Fruit fly (Drosophila melanogaster) whole organism, embryonic: ENCODE data around the gene Gk1.

Experiments
- Asciz ChIP-seq: fragments of 200-800 bp; sonication (Bioruptor generic); optimal IDR thresholded peaks from 2 replicates; lab custom pipeline; 2017; ENCODE audit warnings: missing biosample characterization, mild to moderate bottlenecking, missing genetic modification characterization, missing genetic modification reagents
- Atf3 ChIP-seq: fragments of 200-800 bp; sonication (Bioruptor generic); optimal IDR thresholded peaks from 3 replicates; lab custom pipeline; 2016; ENCODE audit warnings: missing biosample characterization, missing genetic modification characterization
- Blimp-1 ChIP-seq: fragments of 200-800 bp; sonication (Bioruptor generic); optimal IDR thresholded peaks from 3 replicates; lab custom pipeline; 2018; ENCODE audit warnings: missing biosample characterization, missing genetic modification characterization, mild to moderate bottlenecking, moderate library complexity, missing genetic modification reagents
- Bteb2 ChIP-seq: fragments of 200-800 bp; sonication (Bioruptor generic); optimal IDR thresholded peaks from 2 replicates; lab custom pipeline; 2016; ENCODE audit warnings: missing biosample characterization, missing genetic modification characterization
- CG11456 ChIP-seq: fragments of 200-800 bp; sonication (Bioruptor generic); IDR thresholded peaks from 3 replicates; pipeline ENCODE4 v1.3.6; 2022; ENCODE audit warnings: missing biosample characterization, missing genetic modification characterization
- CG11560 ChIP-seq: fragments of 200-800 bp; sonication (Bioruptor generic); IDR thresholded peaks from 3 replicates; pipeline ENCODE4 v1.3.6; 2022; ENCODE audit warnings: missing biosample characterization, missing genetic modification characterization
- CG11723 ChIP-seq: fragments of 200-800 bp; sonication (Bioruptor generic); optimal IDR thresholded peaks from 2 replicates; lab custom pipeline; 2017; ENCODE audit warnings: missing biosample characterization, mild to moderate bottlenecking, missing genetic modification characterization
- CG12155 ChIP-seq: fragments of 200-800 bp; sonication (Bioruptor generic); optimal IDR thresholded peaks from 3 replicates; lab custom pipeline; 2016; ENCODE audit warnings: missing biosample characterization, missing genetic modification characterization
- CG1233 ChIP-seq: fragments of 200-800 bp; sonication (Bioruptor generic); optimal IDR thresholded peaks from 4 replicates; lab custom pipeline; 2018; ENCODE audit warnings: missing biosample characterization, mild to moderate bottlenecking, missing genetic modification characterization
- CG15073 ChIP-seq: fragments of 200-800 bp; sonication (Bioruptor generic); optimal IDR thresholded peaks from 2 replicates; lab custom pipeline; 2016; ENCODE audit warnings: missing biosample characterization, missing genetic modification characterization
- CG1529 ChIP-seq: fragments of 200-800 bp; sonication (Bioruptor generic); optimal IDR thresholded peaks from 3 replicates; lab custom pipeline; 2018; ENCODE audit warnings: missing biosample characterization, missing genetic modification characterization
- CG16815 ChIP-seq: fragments of 200-800 bp; sonication (Bioruptor generic); optimal IDR thresholded peaks from 3 replicates; lab custom pipeline; 2017; ENCODE audit warnings: missing biosample characterization, mild to moderate bottlenecking, missing genetic modification characterization
- CG1792 ChIP-seq: fragments of 200-800 bp; sonication (Bioruptor generic); optimal IDR thresholded peaks from 2 replicates; lab custom pipeline; 2016; ENCODE audit warnings: missing biosample characterization, missing genetic modification characterization
- CG18476 ChIP-seq: fragments of 200-800 bp; sonication (Bioruptor generic); optimal IDR thresholded peaks from 2 replicates; lab custom pipeline; 2016; ENCODE audit warnings: missing biosample characterization, mild to moderate bottlenecking, missing genetic modification characterization
- CG2116 ChIP-seq: fragments of 200-800 bp; sonication (Bioruptor generic); optimal IDR thresholded peaks from 3 replicates; lab custom pipeline; 2018; ENCODE audit warnings: missing biosample characterization, mild to moderate bottlenecking, missing genetic modification characterization
- CG2120 ChIP-seq: fragments of 200-800 bp; sonication (Bioruptor generic); optimal IDR thresholded peaks from 3 replicates; lab custom pipeline; 2016; ENCODE audit warnings: missing biosample characterization, missing genetic modification characterization
- CG2889 ChIP-seq: fragments of 200-800 bp; sonication (Bioruptor generic); IDR thresholded peaks from 3 replicates; pipeline ENCODE4 v1.3.6; 2022; ENCODE audit warnings: missing biosample characterization, missing genetic modification characterization
- CG32772 ChIP-seq: fragments of 200-800 bp; sonication (Bioruptor generic); IDR thresholded peaks from 2 replicates; pipeline ENCODE4 v1.3.6; 2022; ENCODE audit warnings: missing biosample characterization, missing genetic modification characterization
- CG4328 ChIP-seq: fragments of 200-800 bp; sonication (Bioruptor generic); optimal IDR thresholded peaks from 3 replicates; lab custom pipeline; 2017; ENCODE audit warnings: missing biosample characterization, missing genetic modification reagents, missing genetic modification characterization
- CG6813 ChIP-seq: fragments of 200-800 bp; sonication (Bioruptor generic); optimal IDR thresholded peaks from 2 replicates; lab custom pipeline; 2017; ENCODE audit warnings: missing biosample characterization, missing genetic modification characterization, mild to moderate bottlenecking, moderate library complexity, missing genetic modification reagents
- CG7372 ChIP-seq: fragments of 200-800 bp; sonication (Bioruptor generic); IDR thresholded peaks from 2 replicates; pipeline ENCODE4 v1.3.6; 2022; ENCODE audit warnings: missing biosample characterization, missing genetic modification characterization
- CG9609 ChIP-seq: fragments of 200-800 bp; sonication (Bioruptor generic); optimal IDR thresholded peaks from 3 replicates; lab custom pipeline; 2016; ENCODE audit warnings: missing biosample characterization, missing genetic modification characterization
- CG9817 ChIP-seq: fragments of 200-800 bp; sonication (Bioruptor generic); optimal IDR thresholded peaks from 2 replicates; lab custom pipeline; 2018; ENCODE audit warnings: missing biosample characterization, mild to moderate bottlenecking, missing genetic modification characterization, moderate library complexity
- CG9876 ChIP-seq: fragments of 200-800 bp; sonication (Bioruptor generic); optimal IDR thresholded peaks from 2 replicates; lab custom pipeline; 2016; ENCODE audit warnings: missing biosample characterization, missing genetic modification characterization
- CrebB ChIP-seq: fragments of 200-800 bp; sonication (Bioruptor generic); optimal IDR thresholded peaks from 3 replicates; lab custom pipeline; 2018; ENCODE audit warnings: missing biosample characterization, mild to moderate bottlenecking, missing genetic modification characterization
- D19B ChIP-seq: fragments of 200-800 bp; sonication (Bioruptor generic); optimal IDR thresholded peaks from 2 replicates; lab custom pipeline; 2017; ENCODE audit warnings: missing biosample characterization, mild to moderate bottlenecking, missing genetic modification characterization
- E2f1 ChIP-seq: fragments of 200-800 bp; sonication (Bioruptor generic); IDR thresholded peaks from 2 replicates; pipeline ENCODE4 v1.3.6; 2022; ENCODE audit warnings: missing biosample characterization, missing genetic modification characterization
- H15 ChIP-seq: fragments of 200-800 bp; sonication (Bioruptor generic); IDR thresholded peaks from 3 replicates; pipeline ENCODE4 v1.3.6; 2022; ENCODE audit warnings: missing biosample characterization, missing genetic modification characterization
- HmgZ ChIP-seq: fragments of 200-800 bp; sonication (Bioruptor generic); optimal IDR thresholded peaks from 2 replicates; lab custom pipeline; 2018; ENCODE audit warnings: missing biosample characterization, mild to moderate bottlenecking, missing genetic modification characterization
- MESR4 ChIP-seq: fragments of 200-800 bp; sonication (Bioruptor generic); optimal IDR thresholded peaks from 2 replicates; lab custom pipeline; 2018; ENCODE audit warnings: missing biosample characterization, mild to moderate bottlenecking, missing genetic modification characterization, moderate library complexity
- Med ChIP-seq: fragments of 200-800 bp; sonication (Bioruptor generic); peaks from one replicate; lab custom pipeline; 2016; ENCODE audit warnings: missing biosample characterization, missing genetic modification characterization, mild to moderate bottlenecking, inconsistent platforms, moderate library complexity
- NC2β ChIP-seq: fragments of 200-800 bp; sonication (Bioruptor generic); optimal IDR thresholded peaks from 2 replicates; lab custom pipeline; 2016; ENCODE audit warnings: missing biosample characterization, missing genetic modification characterization
- Sin3A ChIP-seq: fragments of >200 bp; optimal IDR thresholded peaks from 2 replicates; lab custom pipeline; 2018
- TFAM ChIP-seq: fragments of 200-800 bp; sonication (Bioruptor generic); optimal IDR thresholded peaks from 2 replicates; lab custom pipeline; 2017; ENCODE audit warnings: missing biosample characterization, missing genetic modification characterization, inconsistent platforms
- YL-1 ChIP-seq: fragments of 200-800 bp; sonication (Bioruptor generic); optimal IDR thresholded peaks from 3 replicates; lab custom pipeline; 2017; ENCODE audit warnings: missing biosample characterization, mild to moderate bottlenecking, missing genetic modification characterization
- ara ChIP-seq: fragments of 200-800 bp; sonication (Bioruptor generic); IDR thresholded peaks from 2 replicates; pipeline ENCODE4 v1.3.6; 2022; ENCODE audit warnings: missing biosample characterization, missing genetic modification characterization
- ase ChIP-seq: fragments of 200-800 bp; sonication (Bioruptor generic); IDR thresholded peaks from 3 replicates; pipeline ENCODE4 v1.3.6; 2022; ENCODE audit warnings: missing biosample characterization, missing genetic modification characterization
- gem ChIP-seq: fragments of 200-800 bp; sonication (Bioruptor generic); optimal IDR thresholded peaks from 2 replicates; lab custom pipeline; 2019; ENCODE audit warnings: missing biosample characterization, mild to moderate bottlenecking, missing genetic modification characterization, moderate library complexity
- grau ChIP-seq: fragments of 200-800 bp; optimal IDR thresholded peaks from 3 replicates; lab custom pipeline; 2019; ENCODE audit warnings: missing biosample characterization, mild to moderate bottlenecking, missing genetic modification characterization, moderate library complexity
- gsb-n ChIP-seq: fragments of 200-800 bp; sonication (Bioruptor generic); optimal IDR thresholded peaks from 3 replicates; lab custom pipeline; 2018; ENCODE audit warnings: missing biosample characterization, mild to moderate bottlenecking, missing genetic modification characterization
- hb ChIP-seq: fragments of 200-800 bp; sonication (Bioruptor generic); IDR thresholded peaks from 3 replicates; pipeline ENCODE4 v1.3.6; 2022; ENCODE audit warnings: missing biosample characterization, missing genetic modification characterization; ENCODE audit not compliant: partially characterized antibody
- lilli ChIP-seq: fragments of 200-800 bp; sonication (Bioruptor generic); optimal IDR thresholded peaks from 3 replicates; lab custom pipeline; 2016; ENCODE audit warnings: missing biosample characterization, missing genetic modification characterization
- lmd ChIP-seq: fragments of 200-800 bp; sonication (Bioruptor generic); IDR thresholded peaks from 2 replicates; pipeline ENCODE4 v1.3.6; 2022; ENCODE audit warnings: missing biosample characterization, missing genetic modification characterization
- nerfin-2 ChIP-seq: fragments of 200-800 bp; sonication (Bioruptor generic); IDR thresholded peaks from 2 replicates; pipeline ENCODE4 v1.3.6; 2022; ENCODE audit warnings: missing biosample characterization, missing genetic modification characterization; ENCODE audit not compliant: partially characterized antibody
- pita ChIP-seq: fragments of 200-800 bp; sonication (Bioruptor generic); optimal IDR thresholded peaks from 2 replicates; lab custom pipeline; 2017; ENCODE audit warnings: missing biosample characterization, mild to moderate bottlenecking, missing genetic modification characterization
- prd ChIP-seq, 3 experiments: fragments of >200 bp in 2 of 3; fragments of 200-800 bp in 1 of 3; sonication (Bioruptor generic) in 1 of 3; optimal IDR thresholded peaks in 2 of 3; IDR thresholded peaks in 1 of 3; 2 replicates in 2 of 3; 3 replicates in 1 of 3; pipeline versions ENCODE4 v1.3.6 to Lab custom; 2017 to 2022; ENCODE audit warnings: missing biosample characterization in 1 of 3, missing genetic modification characterization in 1 of 3
- sens-2 ChIP-seq: fragments of 200-800 bp; sonication (Bioruptor generic); IDR thresholded peaks from 2 replicates; pipeline ENCODE4 v1.3.6; 2022; ENCODE audit warnings: missing biosample characterization, missing genetic modification characterization
- so ChIP-seq: fragments of 200-800 bp; sonication (Bioruptor generic); IDR thresholded peaks from 3 replicates; pipeline ENCODE4 v1.3.6; 2022; ENCODE audit warnings: missing biosample characterization, missing genetic modification characterization
- sqz ChIP-seq: fragments of 200-800 bp; sonication (Bioruptor generic); optimal IDR thresholded peaks from 3 replicates; lab custom pipeline; 2018; ENCODE audit warnings: missing biosample characterization, mild to moderate bottlenecking, missing genetic modification characterization
- sr ChIP-seq: fragments of 200-800 bp; sonication (Bioruptor generic); IDR thresholded peaks from 3 replicates; pipeline ENCODE4 v1.3.6; 2022; ENCODE audit warnings: missing biosample characterization, missing genetic modification characterization
- tgo ChIP-seq: fragments of 200-800 bp; sonication (Bioruptor generic); IDR thresholded peaks from 3 replicates; pipeline ENCODE4 v1.3.6; 2022; ENCODE audit warnings: missing biosample characterization, missing genetic modification characterization

The Gk1 gene

dm6 chr3L:205723-206284, at the start of gene Gk1, which contains the start of gene CG13876 (continued):
- TF ChIP-seq HmgZ (tag; lab: Kevin White, UChicago) (peak; percentile 98), TFAM (peak; percentile 63), CrebB (tag; lab: Kevin White, UChicago) (peak; percentile 96), ase (GFP tag; lab: Robert Waterston, UW) (peak; percentile 90), nerfin-2 (GFP tag; lab: Robert Waterston, UW) (no peak), CG11456 (GFP tag; lab: Robert Waterston, UW) (peak; percentile 82; the same call in 2 of the 3 replicates), CG9817 (tag; lab: Kevin White, UChicago) (peak; percentile 94), CG15073 (GFP tag; lab: Kevin White, UChicago) (peak; percentile 19), CG16815 (GFP tag; lab: Kevin White, UChicago) (no peak), pita (GFP tag; lab: Kevin White, UChicago) (no peak), Bteb2 (peak; percentile 77), D19B (GFP tag; lab: Kevin White, UChicago) (peak; percentile 83), Atf3 (GFP tag; lab: Kevin White, UChicago) (no peak), CG1233 (GFP tag; lab: Kevin White, UChicago) (peak; percentile 94), CG1529 (no peak), hb (GFP tag; lab: Robert Waterston, UW) (no peak), gem (tag; lab: Kevin White, UChicago) (peak; percentile 98), CG18476 (GFP tag; lab: Kevin White, UChicago) (peak; percentile 81), CG11560 (tag; lab: Robert Waterston, UW) (peak; percentile 60; the same call in 1 of the 3 replicates), Med (GFP tag; lab: Kevin White, UChicago) (peak; percentile 92), sqz (GFP tag; lab: Kevin White, UChicago) (peak; percentile 94), CG7372 (GFP tag; lab: Robert Waterston, UW) (peak; percentile 93), Blimp-1 (GFP tag; lab: Kevin White, UChicago) (peak; percentile 93), ara (peak; percentile 94), NC2β (GFP tag; lab: Kevin White, UChicago) (no peak), tgo (peak; percentile 94), Asciz (GFP tag; lab: Kevin White, UChicago) (peak; percentile 93), so (GFP tag; lab: Robert Waterston, UW) (peak; percentile 95), H15 (GFP tag; lab: Robert Waterston, UW) (peak; percentile 87), gsb-n (peak; percentile 96), CG11723 (no peak), YL-1 (GFP tag; lab: Kevin White, UChicago) (peak; percentile 91), CG1792 (no peak), CG9609 (peak; percentile 28), prd (optimal IDR thresholded peaks at IDR 0.05; lab: Kevin White, UChicago) (no peak), prd (GFP tag; IDR thresholded peaks at IDR 0.05; lab: Robert Waterston, UW) (peak; percentile 93), lilli (peak; percentile 86), sr (no peak), CG6813 (GFP tag; lab: Kevin White, UChicago) (peak; percentile 95), MESR4 (GFP tag; lab: Kevin White, UChicago) (peak; percentile 48), lmd (peak; percentile 89), CG2116 (GFP tag; lab: Kevin White, UChicago) (peak; percentile 75), Sin3A (lab: Kevin White, UChicago) (no peak), E2f1 (GFP tag; lab: Robert Waterston, UW) (peak; percentile 93), CG9876 (GFP tag; lab: Kevin White, UChicago) (no peak), grau (tag; lab: Kevin White, UChicago) (peak; percentile 96), CG2120 (GFP tag; lab: Kevin White, UChicago) (peak; percentile 91), CG32772 (GFP tag; lab: Robert Waterston, UW) (peak; percentile 84), CG2889 (GFP tag; lab: Robert Waterston, UW) (peak; percentile 69), CG4328 (peak; percentile 94), CG12155 (GFP tag; lab: Kevin White, UChicago) (peak; percentile 92), sens-2 (GFP tag; lab: Robert Waterston, UW) (peak; percentile 84)
